Fruit fly (Drosophila melanogaster) whole organism, wandering third instar larva: Measurements from ENCODE around the gene Rtc1.

Experiments used
- CG32264 ChIP-seq: fragments of 200-800 bp; sonication (Bioruptor generic); optimal IDR thresholded peaks from 2 replicates; lab custom pipeline; 2016; ENCODE audit warnings: missing biosample characterization, missing genetic modification characterization
- CG9705 ChIP-seq: fragments of 200-800 bp; sonication (Bioruptor generic); optimal IDR thresholded peaks from 2 replicates; lab custom pipeline; 2018; ENCODE audit warnings: missing biosample characterization, mild to moderate bottlenecking, missing genetic modification characterization
- CrebA ChIP-seq: fragments of 200-800 bp; sonication (Bioruptor generic); optimal IDR thresholded peaks from 2 replicates; lab custom pipeline; 2016; ENCODE audit warnings: missing biosample characterization, mild to moderate bottlenecking, missing genetic modification characterization, borderline replicate concordance
- Dfd ChIP-seq: fragments of >200 bp; optimal IDR thresholded peaks from 2 replicates; lab custom pipeline; 2017; ENCODE audit warnings: missing biosample characterization, missing genetic modification characterization
- Dif ChIP-seq: fragments of 200-275, 200-300 bp; sonication (Bioruptor generic); optimal IDR thresholded peaks from 2 replicates; lab custom pipeline; 2018; ENCODE audit warnings: missing biosample characterization, missing genetic modification characterization; ENCODE audit not compliant: partially characterized antibody
- GATAd ChIP-seq: sonication (Bioruptor generic); optimal IDR thresholded peaks from 2 replicates; lab custom pipeline; 2016; ENCODE audit warnings: missing biosample characterization, missing genetic modification characterization
- HLH106 ChIP-seq: fragments of 200-800 bp; optimal IDR thresholded peaks from 3 replicates; lab custom pipeline; 2019; ENCODE audit warnings: missing biosample characterization, mild to moderate bottlenecking, missing genetic modification characterization, moderate library complexity
- Hnf4 ChIP-seq: fragments of 200-800 bp; sonication (Bioruptor generic); optimal IDR thresholded peaks from 2 replicates; lab custom pipeline; 2016; ENCODE audit warnings: missing biosample characterization, mild to moderate bottlenecking, missing genetic modification characterization
- Hr83 ChIP-seq: fragments of 200-300 bp; sonication (Bioruptor generic); optimal IDR thresholded peaks from 2 replicates; lab custom pipeline; 2016; ENCODE audit warnings: missing biosample characterization, mild to moderate bottlenecking, missing genetic modification characterization, moderate library complexity; ENCODE audit not compliant: poor library complexity, severe bottlenecking
- Jra ChIP-seq: sonication (Bioruptor generic); optimal IDR thresholded peaks from 2 replicates; lab custom pipeline; 2016; ENCODE audit warnings: missing biosample characterization, missing genetic modification characterization
- Myc ChIP-seq: fragments of >200 bp; optimal IDR thresholded peaks from 2 replicates; lab custom pipeline; 2017
- N ChIP-seq: fragments of >200 bp; optimal IDR thresholded peaks from 2 replicates; lab custom pipeline; 2018; ENCODE audit warnings: missing biosample characterization, missing external identifiers, missing genetic modification characterization
- OdsH ChIP-seq: fragments of 200-800 bp; sonication (Bioruptor generic); optimal IDR thresholded peaks from 2 replicates; lab custom pipeline; 2016; ENCODE audit warnings: missing biosample characterization, mild to moderate bottlenecking, missing genetic modification characterization
- Rel ChIP-seq, 2 experiments: fragments of 200-800 bp; sonication (Bioruptor generic) in 1 of 2; optimal IDR thresholded peaks; 2 replicates in 1 of 2; 3 replicates in 1 of 2; lab custom pipeline; 2016 to 2019; ENCODE audit warnings: mild to moderate bottlenecking in 2 of 2, missing biosample characterization in 2 of 2, missing genetic modification characterization in 2 of 2, moderate library complexity in 1 of 2
- Sp1 ChIP-seq: fragments of 200-800 bp; sonication (Bioruptor generic); optimal IDR thresholded peaks from 3 replicates; lab custom pipeline; 2019; ENCODE audit warnings: missing biosample characterization, mild to moderate bottlenecking, missing genetic modification characterization, moderate library complexity
- br ChIP-seq: fragments of 200-800 bp; sonication (Bioruptor generic); optimal IDR thresholded peaks from 2 replicates; lab custom pipeline; 2016; ENCODE audit warnings: missing biosample characterization, missing genetic modification characterization
- brk ChIP-seq: fragments of 200-800 bp; sonication (Bioruptor generic); optimal IDR thresholded peaks from 2 replicates; lab custom pipeline; 2016; ENCODE audit warnings: missing biosample characterization, mild to moderate bottlenecking, missing genetic modification characterization
- dl ChIP-seq, 2 experiments: fragments of 175-275, 200-275 bp in 1 of 2; fragments of 200-275 bp in 1 of 2; sonication (Bioruptor generic); optimal IDR thresholded peaks; lab custom pipeline; 2018; ENCODE audit warnings: mild to moderate bottlenecking in 2 of 2, missing biosample characterization in 2 of 2, missing genetic modification characterization in 2 of 2, moderate library complexity in 2 of 2; ENCODE audit not compliant: partially characterized antibody in 2 of 2, insufficient read depth in 1 of 2
- dmrt93B ChIP-seq: fragments of 200-800 bp; sonication (Bioruptor generic); optimal IDR thresholded peaks from 2 replicates; lab custom pipeline; 2018; ENCODE audit warnings: missing biosample characterization, mild to moderate bottlenecking, missing genetic modification characterization
- ey ChIP-seq: fragments of 200-800 bp; sonication (Bioruptor generic); optimal IDR thresholded peaks from 2 replicates; lab custom pipeline; 2016; ENCODE audit warnings: missing biosample characterization, missing genetic modification characterization
- foxo ChIP-seq, 2 experiments: fragments of 200-800 bp; sonication (Bioruptor generic); optimal IDR thresholded peaks; 2 replicates in 1 of 2; 3 replicates in 1 of 2; lab custom pipeline; 2016 to 2017; ENCODE audit warnings: missing biosample characterization in 2 of 2, missing genetic modification characterization in 2 of 2
- fru ChIP-seq: fragments of 200-800 bp; sonication (Bioruptor generic); optimal IDR thresholded peaks from 3 replicates; lab custom pipeline; 2016; ENCODE audit warnings: missing biosample characterization, mild to moderate bottlenecking, missing genetic modification characterization
- h ChIP-seq: fragments of 200-800 bp; sonication (Bioruptor generic); optimal IDR thresholded peaks from 3 replicates; lab custom pipeline; 2016; ENCODE audit warnings: missing biosample characterization, mild to moderate bottlenecking, missing genetic modification characterization
- jim ChIP-seq: fragments of 175-275, 200-325 bp; sonication (Bioruptor generic); optimal IDR thresholded peaks from 2 replicates; lab custom pipeline; 2016; ENCODE audit warnings: missing biosample characterization, mild to moderate bottlenecking, missing genetic modification characterization
- pan ChIP-seq: fragments of >200 bp; optimal IDR thresholded peaks from 2 replicates; lab custom pipeline; 2017
- psq ChIP-seq: fragments of 200-800 bp; sonication (Bioruptor generic); optimal IDR thresholded peaks from 3 replicates; lab custom pipeline; 2017; ENCODE audit warnings: missing biosample characterization, mild to moderate bottlenecking, missing genetic modification characterization, moderate library complexity
- rgr ChIP-seq: fragments of 200-800 bp; sonication (Bioruptor generic); optimal IDR thresholded peaks from 3 replicates; lab custom pipeline; 2016; ENCODE audit warnings: missing biosample characterization, mild to moderate bottlenecking, missing genetic modification characterization
- sage ChIP-seq: fragments of 200-800 bp; sonication (Bioruptor generic); optimal IDR thresholded peaks from 2 replicates; lab custom pipeline; 2016; ENCODE audit warnings: missing biosample characterization, mild to moderate bottlenecking, missing genetic modification characterization
- sv ChIP-seq: fragments of 200-800 bp; sonication (Bioruptor generic); optimal IDR thresholded peaks from 3 replicates; lab custom pipeline; 2016; ENCODE audit warnings: missing biosample characterization, missing genetic modification characterization
- tai ChIP-seq: sonication (Bioruptor generic); optimal IDR thresholded peaks from 2 replicates; lab custom pipeline; 2016; ENCODE audit warnings: missing biosample characterization, missing genetic modification characterization
- usp ChIP-seq: fragments of >200 bp; optimal IDR thresholded peaks from 2 replicates; lab custom pipeline; 2017; ENCODE audit warnings: missing biosample characterization, missing genetic modification characterization

Gene Rtc1

DNA sequence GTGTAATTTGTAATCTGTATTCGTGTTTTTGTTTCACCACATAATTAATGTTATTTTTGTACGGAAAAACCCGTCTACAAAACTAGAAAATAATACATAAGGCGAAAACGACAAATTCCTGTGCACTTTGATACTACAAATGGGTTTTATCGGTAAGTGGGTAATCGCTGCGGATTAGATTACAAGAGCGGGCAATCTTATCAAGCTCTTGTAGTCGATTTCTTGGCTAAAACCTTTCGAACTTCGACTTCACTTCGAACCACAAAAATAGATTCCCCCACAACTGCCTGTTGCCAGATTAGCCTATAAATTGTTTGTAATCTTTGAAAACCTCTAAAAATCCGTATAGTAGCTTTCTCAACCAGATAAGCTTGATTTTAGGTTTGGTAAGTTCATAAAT is 16.0 kb upstream of the Rtc1 start:
- TF ChIP-seq OdsH (GFP tag; lab: Kevin White, UChicago) (no peak), brk (GFP tag; lab: Kevin White, UChicago) (peak; percentile 34)
- TF ChIP-seq, all 38 proteins: peak for 1

DNA sequence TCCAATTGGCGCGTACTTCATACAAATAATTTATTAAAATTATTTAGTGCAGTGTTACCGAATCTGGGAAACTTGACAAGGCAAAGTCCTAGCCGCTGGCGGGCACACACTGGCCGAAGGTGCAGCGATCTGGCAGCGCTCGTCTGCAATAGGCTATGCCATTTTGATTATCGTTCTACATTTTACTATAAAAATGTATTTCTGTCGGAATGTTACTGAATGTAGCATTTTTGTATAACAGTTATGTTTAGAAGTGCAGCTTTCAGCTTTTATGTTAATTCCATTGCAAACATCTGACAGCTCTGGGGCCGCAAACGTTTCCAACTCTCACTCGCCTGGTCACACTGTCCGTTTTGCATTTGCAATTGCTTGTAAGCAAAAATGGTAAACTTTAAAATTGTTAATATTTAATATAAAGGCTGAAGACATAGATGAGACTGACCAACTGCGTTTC is 12.4 kb upstream of the Rtc1 start, which contains the start of gene Grip91:
TSS of gene Grip91 (minus strand) at position 85 of the 454 bp plus-strand sequence.
- peak; percentile 14 for TF ChIP-seq h
- TF ChIP-seq GATAd (GFP tag; lab: Kevin White, UChicago): no peak
- peak; percentile 5 for TF ChIP-seq HLH106 (tag; lab: Kevin White, UChicago)
- TF ChIP-seq OdsH (GFP tag; lab: Kevin White, UChicago): no peak
- no peak for TF ChIP-seq Rel (GFP tag; optimal IDR thresholded peaks at IDR 0.05; lab: Kevin White, UChicago)
- TF ChIP-seq Rel (tag; optimal IDR thresholded peaks at IDR 0.05; lab: Kevin White, UChicago): peak; percentile 34
- TF ChIP-seq fru (GFP tag; lab: Kevin White, UChicago): peak; percentile 9
- TF ChIP-seq CrebA (GFP tag; lab: Kevin White, UChicago): no peak
- no peak for TF ChIP-seq usp (GFP tag; lab: Kevin White, UChicago)
- TF ChIP-seq rgr (GFP tag; lab: Kevin White, UChicago): peak; percentile 26
- TF ChIP-seq Jra (GFP tag; lab: Kevin White, UChicago): no peak
- no peak for TF ChIP-seq CG32264
- no peak for TF ChIP-seq Hnf4 (GFP tag; lab: Kevin White, UChicago)
- peak in 1 of 2 experiments; percentile 15 for TF ChIP-seq foxo (GFP tag; optimal IDR thresholded peaks at IDR 0.05; lab: Kevin White, UChicago)
- TF ChIP-seq Sp1: no peak

DNA sequence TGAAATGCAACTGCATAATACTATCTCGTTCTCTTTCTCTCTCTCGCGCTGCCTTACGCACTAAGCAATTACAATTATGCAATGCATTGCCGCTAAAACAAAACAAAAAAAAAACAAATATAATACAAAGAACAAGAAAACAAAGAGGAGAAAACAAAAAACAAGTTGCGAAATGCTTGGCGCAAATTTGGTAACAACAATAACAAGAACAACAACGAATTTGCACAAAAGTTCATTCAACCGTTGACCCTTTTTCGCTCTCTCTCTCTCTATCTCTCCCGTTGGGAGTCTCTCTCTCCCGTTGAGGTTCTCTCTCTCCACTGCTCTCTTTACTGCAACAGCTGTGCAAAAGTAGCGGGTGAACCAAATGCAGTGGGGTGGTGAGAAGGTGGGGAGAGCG is 9.9 kb upstream of the Rtc1 start:
- TF ChIP-seq psq (GFP tag; lab: Kevin White, UChicago) (peak; percentile 24), Myc (no peak), Hr83 (GFP tag; lab: Kevin White, UChicago) (peak; percentile 27), Dfd (GFP tag; lab: Kevin White, UChicago) (no peak), fru (GFP tag; lab: Kevin White, UChicago) (no peak), CG32264 (no peak), ey (GFP tag; lab: Kevin White, UChicago) (no peak), rgr (GFP tag; lab: Kevin White, UChicago) (no peak), Dif (GFP tag; lab: Kevin White, UChicago) (peak; percentile 91), pan (lab: Kevin White, UChicago) (no peak), N (GFP tag; lab: Kevin White, UChicago) (no peak), jim (GFP tag; lab: Kevin White, UChicago) (no peak), CrebA (GFP tag; lab: Kevin White, UChicago) (no peak), br (GFP tag; lab: Kevin White, UChicago) (peak; percentile 18), usp (GFP tag; lab: Kevin White, UChicago) (no peak), tai (no peak), Sp1 (no peak), h (no peak), sv (GFP tag; lab: Kevin White, UChicago) (no peak), dmrt93B (GFP tag; lab: Kevin White, UChicago) (no peak), dl (GFP tag; optimal IDR thresholded peaks at IDR 0.05; lab: Kevin White, UChicago; ENCODE audit: insufficient read depth in 1 of 2, partially characterized antibody in 2 of 2) (peak; percentile 60 to 89), GATAd (GFP tag; lab: Kevin White, UChicago) (no peak)

DNA sequence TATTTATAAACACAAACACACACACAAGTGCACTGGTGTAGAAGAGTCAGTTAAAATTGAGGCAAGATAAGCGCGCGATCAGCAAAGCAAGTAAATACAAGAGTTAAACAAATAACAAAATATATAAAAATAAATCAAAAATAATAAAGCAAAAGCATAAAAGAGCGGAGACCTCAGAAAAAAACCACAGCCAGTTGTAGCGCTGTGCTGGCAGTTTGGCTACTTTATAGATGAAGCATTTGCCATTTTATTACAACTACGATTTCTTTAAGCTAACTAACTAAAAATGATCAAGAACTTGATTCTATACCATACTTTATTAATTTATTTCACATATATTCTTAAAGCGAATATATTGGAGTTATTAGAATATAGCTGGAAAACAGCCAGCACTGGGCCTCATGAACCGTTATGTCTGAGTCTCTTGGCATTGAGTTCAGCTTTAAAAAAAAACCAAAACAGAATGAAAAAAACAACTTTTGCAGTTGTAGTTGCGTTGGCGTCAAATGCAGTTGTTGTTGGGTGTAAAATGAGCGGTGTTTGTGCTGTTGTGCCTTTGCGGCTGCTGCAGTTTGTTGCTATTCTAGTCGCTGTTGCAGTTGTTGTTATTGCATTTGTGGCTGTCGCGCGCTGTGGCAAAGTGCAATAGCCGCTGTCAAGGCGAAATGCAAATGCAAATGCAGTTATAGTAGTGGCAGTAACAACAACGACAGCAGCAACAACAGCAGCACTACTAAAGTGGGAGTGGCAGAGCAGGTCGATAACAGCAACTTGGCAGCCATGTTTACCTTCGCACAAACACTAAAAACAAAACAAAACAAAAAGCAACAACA is 9.1 kb upstream of the Rtc1 start:
- no peak for TF ChIP-seq Dif (GFP tag; lab: Kevin White, UChicago)
- no peak for TF ChIP-seq CG9705 (GFP tag; lab: Kevin White, UChicago)
- no peak for TF ChIP-seq HLH106 (tag; lab: Kevin White, UChicago)
- peak; percentile 52 for TF ChIP-seq Myc
- TF ChIP-seq rgr (GFP tag; lab: Kevin White, UChicago): peak; percentile 6
- peak; percentile 5 for TF ChIP-seq sage (GFP tag; lab: Kevin White, UChicago)
- TF ChIP-seq Sp1: peak; percentile 7
- TF ChIP-seq brk (GFP tag; lab: Kevin White, UChicago): peak; percentile 36
- TF ChIP-seq tai: no peak
- TF ChIP-seq fru (GFP tag; lab: Kevin White, UChicago): peak; percentile 33
